Worm (Caenorhabditis elegans): Measurements from ENCODE around the gene glb-25.

- TF ChIP-seq him-1 (tag; optimal IDR thresholded peaks at IDR 0.05) (no peak), dao-5 (tag; optimal IDR thresholded peaks at IDR 0.05) (no peak)
These were observed 26.7 kb downstream of the glb-25 start, which contains the start of gene srj-15 for ce11 chrV:1964806-1965205.

All from whole organism, L4/young adult.